Fruit fly (Drosophila melanogaster) Kc167 (cell line): ENCODE measurements around the gene Phyhd1.

Source experiments
- insv ChIP-seq: fragments of >200 bp; optimal IDR thresholded peaks from 3 replicates; lab custom pipeline; 2018; ENCODE audit warnings: missing external identifiers
- ttk ChIP-seq: sonication (Bioruptor generic); optimal IDR thresholded peaks from 2 replicates; lab custom pipeline; 2017; ENCODE audit warnings: missing external identifiers

- no peak for TF ChIP-seq insv (lab: Kevin White, UChicago)
- TF ChIP-seq ttk (lab: Kevin White, UChicago): no peak
Measured at dm6 chr3R:10681682-10681962, 897 bp upstream of the Phyhd1 start.
